Fruit fly (Drosophila melanogaster) whole organism, pupa: ENCODE data around the gene Cyp4ac3.

Experiments used
- CG10348 ChIP-seq: fragments of 200-800 bp; sonication (Bioruptor generic); IDR thresholded peaks from 2 replicates; pipeline ENCODE4 v1.3.6; 2022; ENCODE audit warnings: missing biosample characterization, missing genetic modification characterization
- CG12605 ChIP-seq: fragments of 200-800 bp; sonication (Bioruptor generic); IDR thresholded peaks from 2 replicates; pipeline ENCODE4 v1.3.6; 2022; ENCODE audit warnings: missing biosample characterization, missing genetic modification characterization
- CG13204 ChIP-seq: fragments of 200-800 bp; sonication (Bioruptor generic); optimal IDR thresholded peaks from 2 replicates; lab custom pipeline; 2018; ENCODE audit warnings: missing biosample characterization, mild to moderate bottlenecking, missing genetic modification characterization, moderate library complexity
- CG14655 ChIP-seq: fragments of 200-800 bp; sonication (Bioruptor generic); optimal IDR thresholded peaks from 3 replicates; lab custom pipeline; 2017; ENCODE audit warnings: mild to moderate bottlenecking, missing biosample characterization, missing genetic modification reagents, missing genetic modification characterization
- CG15710 ChIP-seq: fragments of 200-800 bp; sonication (Bioruptor generic); optimal IDR thresholded peaks from 2 replicates; lab custom pipeline; 2018; ENCODE audit warnings: missing biosample characterization, mild to moderate bottlenecking, missing genetic modification characterization, moderate library complexity
- CG17806 ChIP-seq: fragments of 200-800 bp; sonication (Bioruptor generic); optimal IDR thresholded peaks from 2 replicates; lab custom pipeline; 2018; ENCODE audit warnings: missing biosample characterization, mild to moderate bottlenecking, missing genetic modification characterization, moderate library complexity
- CG32121 ChIP-seq: fragments of 200-800 bp; sonication (Bioruptor generic); IDR thresholded peaks from 2 replicates; pipeline ENCODE4 v1.3.6; 2022; ENCODE audit warnings: missing biosample characterization, missing genetic modification characterization
- CG34367 ChIP-seq: fragments of 200-800 bp; sonication (Bioruptor generic); optimal IDR thresholded peaks from 2 replicates; lab custom pipeline; 2018; ENCODE audit warnings: missing biosample characterization, mild to moderate bottlenecking, missing genetic modification characterization
- CG4496 ChIP-seq: fragments of 200-800 bp; sonication (Bioruptor generic); IDR thresholded peaks from 3 replicates; pipeline ENCODE4 v1.3.6; 2022; ENCODE audit warnings: missing biosample characterization, missing genetic modification characterization
- CG8159 ChIP-seq: fragments of 200-800 bp; sonication (Bioruptor generic); optimal IDR thresholded peaks from 3 replicates; lab custom pipeline; 2018; ENCODE audit warnings: missing biosample characterization, mild to moderate bottlenecking, missing genetic modification characterization, moderate library complexity
- CG8301 ChIP-seq: fragments of 200-800 bp; sonication (Bioruptor generic); optimal IDR thresholded peaks from 2 replicates; lab custom pipeline; 2018; ENCODE audit warnings: missing biosample characterization, mild to moderate bottlenecking, missing genetic modification characterization
- CG9948 ChIP-seq: fragments of 200-800 bp; sonication (Bioruptor generic); optimal IDR thresholded peaks from 2 replicates; lab custom pipeline; 2018; ENCODE audit warnings: missing biosample characterization, mild to moderate bottlenecking, missing genetic modification characterization, moderate library complexity
- D1 ChIP-seq: fragments of 200-800 bp; sonication (Bioruptor generic); optimal IDR thresholded peaks from 2 replicates; lab custom pipeline; 2018; ENCODE audit warnings: missing biosample characterization, mild to moderate bottlenecking, missing genetic modification characterization, moderate library complexity
- EcR ChIP-seq: fragments of 200-800 bp; sonication (Bioruptor generic); optimal IDR thresholded peaks from 3 replicates; lab custom pipeline; 2019; ENCODE audit warnings: missing biosample characterization, missing genetic modification characterization, mild to moderate bottlenecking, moderate library complexity, missing genetic modification reagents
- Ets98B ChIP-seq: fragments of 200-800 bp; sonication (Bioruptor generic); IDR thresholded peaks from 2 replicates; pipeline ENCODE4 v1.3.6; 2022; ENCODE audit warnings: missing biosample characterization, missing genetic modification characterization
- Pif1A ChIP-seq: fragments of 200-800 bp; sonication (Bioruptor generic); optimal IDR thresholded peaks from 3 replicates; lab custom pipeline; 2016; ENCODE audit warnings: missing biosample characterization, missing genetic modification characterization
- Pif1B ChIP-seq: fragments of 200-800 bp; sonication (Bioruptor generic); optimal IDR thresholded peaks from 3 replicates; lab custom pipeline; 2016; ENCODE audit warnings: missing biosample characterization, missing genetic modification characterization
- Snoo ChIP-seq: fragments of 200-800 bp; sonication (Bioruptor generic); optimal IDR thresholded peaks from 3 replicates; lab custom pipeline; 2017; ENCODE audit warnings: missing biosample characterization, mild to moderate bottlenecking, missing genetic modification characterization, inconsistent platforms
- fd96Ca ChIP-seq: fragments of 200-800 bp; sonication (Bioruptor generic); IDR thresholded peaks from 3 replicates; pipeline ENCODE4 v1.3.6; 2022; ENCODE audit warnings: missing biosample characterization, missing genetic modification characterization
- gl ChIP-seq: fragments of 200-800 bp; sonication (Bioruptor generic); optimal IDR thresholded peaks from 2 replicates; lab custom pipeline; 2018; ENCODE audit warnings: missing biosample characterization, mild to moderate bottlenecking, missing genetic modification characterization
- rn ChIP-seq: fragments of 200-800 bp; sonication (Bioruptor generic); IDR thresholded peaks from 2 replicates; pipeline ENCODE4 v1.3.6; 2022; ENCODE audit warnings: missing biosample characterization, missing genetic modification characterization

Gene Cyp4ac3

dm6 chr2L:5303044-5303904 is 35.0 kb downstream of the Cyp4ac3 start:
- TF ChIP-seq CG9948 (tag; lab: Kevin White, UChicago), result no peak
- peak; percentile 15 for TF ChIP-seq Pif1A
- peak; percentile 30 for TF ChIP-seq CG8301 (tag; lab: Kevin White, UChicago)
- no peak for TF ChIP-seq Pif1B
- peak; percentile 34 for TF ChIP-seq CG8159 (tag; lab: Kevin White, UChicago)
- no peak for TF ChIP-seq CG12605 (GFP tag; lab: Robert Waterston, UW)
- TF ChIP-seq CG17806 (tag; lab: Kevin White, UChicago), result peak; percentile 18
- no peak for TF ChIP-seq rn
- TF ChIP-seq D1 (tag; lab: Kevin White, UChicago), result no peak
- peak; percentile 21 for TF ChIP-seq CG14655 (GFP tag; lab: Kevin White, UChicago)
- peak; percentile 10; the same call in 1 of the 2 replicates for TF ChIP-seq Ets98B (GFP tag; lab: Robert Waterston, UW)
- TF ChIP-seq fd96Ca (GFP tag; lab: Robert Waterston, UW), result no peak
- peak; percentile 58; the same call in 1 of the 2 replicates for TF ChIP-seq CG10348 (GFP tag; lab: Robert Waterston, UW)
- no peak for TF ChIP-seq Snoo (tag; lab: Kevin White, UChicago)
- TF ChIP-seq gl (tag; lab: Kevin White, UChicago), result no peak
- no peak for TF ChIP-seq CG15710 (tag; lab: Kevin White, UChicago)
- TF ChIP-seq EcR (GFP tag; lab: Kevin White, UChicago), result peak; percentile 57
- no peak for TF ChIP-seq CG32121 (GFP tag; lab: Robert Waterston, UW)
- no peak for TF ChIP-seq CG4496 (GFP tag; lab: Robert Waterston, UW)
- no peak for TF ChIP-seq CG34367
- TF ChIP-seq CG13204, result peak; percentile 34
- TF ChIP-seq, all 21 proteins: peak for 9

dm6 chr2L:5304367-5304766 is 36.1 kb downstream of the Cyp4ac3 start:
- TF ChIP-seq rn (no peak), Pif1A (no peak), fd96Ca (GFP tag; lab: Robert Waterston, UW) (no peak), CG10348 (GFP tag; lab: Robert Waterston, UW) (no peak), CG15710 (tag; lab: Kevin White, UChicago) (no peak), CG9948 (tag; lab: Kevin White, UChicago) (no peak), D1 (tag; lab: Kevin White, UChicago) (no peak), EcR (GFP tag; lab: Kevin White, UChicago) (no peak), CG8159 (tag; lab: Kevin White, UChicago) (no peak), CG32121 (GFP tag; lab: Robert Waterston, UW) (no peak), CG13204 (no peak), Snoo (tag; lab: Kevin White, UChicago) (no peak), CG4496 (GFP tag; lab: Robert Waterston, UW) (no peak), gl (tag; lab: Kevin White, UChicago) (no peak), Pif1B (no peak), CG17806 (tag; lab: Kevin White, UChicago) (no peak)
- TF ChIP-seq, all 21 proteins: peak for 0

- no peak for TF ChIP-seq CG9948 (tag; lab: Kevin White, UChicago)
- peak; percentile 8; the same call in 1 of the 2 replicates for TF ChIP-seq Ets98B (GFP tag; lab: Robert Waterston, UW)
- TF ChIP-seq fd96Ca (GFP tag; lab: Robert Waterston, UW), result peak; percentile 40; the same call in 1 of the 3 replicates
- TF ChIP-seq CG14655 (GFP tag; lab: Kevin White, UChicago), result no peak
- TF ChIP-seq Pif1B, result peak; percentile 15
- peak; percentile 96 for TF ChIP-seq CG13204
- TF ChIP-seq CG34367, result peak; percentile 4
- TF ChIP-seq CG12605 (GFP tag; lab: Robert Waterston, UW), result peak; percentile 29; the same call in 1 of the 2 replicates
- peak; percentile 96 for TF ChIP-seq EcR (GFP tag; lab: Kevin White, UChicago)
- peak; percentile 35 for TF ChIP-seq Snoo (tag; lab: Kevin White, UChicago)
These were observed 37.1 kb downstream of the Cyp4ac3 start for dm6 chr2L:5305240-5305875.

dm6 chr2L:5306373-5306997 is 38.2 kb downstream of the Cyp4ac3 start:
- TF ChIP-seq CG14655 (GFP tag; lab: Kevin White, UChicago) (no peak), CG17806 (tag; lab: Kevin White, UChicago) (no peak), rn (no peak), D1 (tag; lab: Kevin White, UChicago) (no peak), CG8159 (tag; lab: Kevin White, UChicago) (no peak), gl (tag; lab: Kevin White, UChicago) (no peak), CG10348 (GFP tag; lab: Robert Waterston, UW) (no peak), CG32121 (GFP tag; lab: Robert Waterston, UW) (peak; percentile 68), EcR (GFP tag; lab: Kevin White, UChicago) (peak; percentile 97), Ets98B (GFP tag; lab: Robert Waterston, UW) (0 out of 2 replicates have a peak, but pooled peaks have one; percentile 31), Snoo (tag; lab: Kevin White, UChicago) (peak; percentile 16), CG8301 (tag; lab: Kevin White, UChicago) (peak; percentile 12), CG15710 (tag; lab: Kevin White, UChicago) (no peak), fd96Ca (GFP tag; lab: Robert Waterston, UW) (peak; percentile 57; the same call in 2 of the 3 replicates), CG13204 (peak; percentile 63), CG12605 (GFP tag; lab: Robert Waterston, UW) (no peak), Pif1B (no peak), CG9948 (tag; lab: Kevin White, UChicago) (no peak), CG34367 (no peak), Pif1A (no peak), CG4496 (GFP tag; lab: Robert Waterston, UW) (peak; percentile 66)
